Worm (Caenorhabditis elegans): Measurements from ENCODE around the gene nas-9.
A peak's percentile ranks its signal among the peaks of the same experiment; 100 is the strongest.

Gene nas-9

ce11 chrV:4870627-4871026 lies 30.8 kb upstream of the nas-9 start:
- no peak for TF ChIP-seq B0310.2 (tag; optimal IDR thresholded peaks at IDR 0.05)
- TF ChIP-seq tbx-37 (GFP tag; conservative IDR thresholded peaks at IDR 0.05) = no peak
- no peak for TF ChIP-seq ets-7 (tag; optimal IDR thresholded peaks at IDR 0.05)
- no peak for TF ChIP-seq sea-1 (GFP tag; conservative IDR thresholded peaks at IDR 0.05)
- no peak for TF ChIP-seq scrt-1 (GFP tag; IDR thresholded peaks at IDR 0.05)
- no peak for TF ChIP-seq hmbx-1 (tag; optimal IDR thresholded peaks at IDR 0.05)
- TF ChIP-seq hmg-4 (GFP tag; optimal IDR thresholded peaks at IDR 0.05) = no peak
- no peak for TF ChIP-seq ama-1 (optimal IDR thresholded peaks at IDR 0.05)
- no peak for TF ChIP-seq ceh-36 (tag; optimal IDR thresholded peaks at IDR 0.05)
- TF ChIP-seq tbx-11 (GFP tag; IDR thresholded peaks at IDR 0.05) = no peak
- no peak for TF ChIP-seq F13C5.2 (tag; optimal IDR thresholded peaks at IDR 0.05)
- no peak for TF ChIP-seq flt-1 (GFP tag; IDR thresholded peaks at IDR 0.05)
- no peak for TF ChIP-seq ceh-13 (GFP tag; optimal IDR thresholded peaks at IDR 0.05)
- TF ChIP-seq pes-1 (GFP tag; IDR thresholded peaks at IDR 0.05) = no peak
- TF ChIP-seq hnd-1 (tag; optimal IDR thresholded peaks at IDR 0.05) = no peak
- no peak for TF ChIP-seq tra-4 (tag; optimal IDR thresholded peaks at IDR 0.05)
- no peak for TF ChIP-seq aly-1 (tag; optimal IDR thresholded peaks at IDR 0.05)

DNA sequence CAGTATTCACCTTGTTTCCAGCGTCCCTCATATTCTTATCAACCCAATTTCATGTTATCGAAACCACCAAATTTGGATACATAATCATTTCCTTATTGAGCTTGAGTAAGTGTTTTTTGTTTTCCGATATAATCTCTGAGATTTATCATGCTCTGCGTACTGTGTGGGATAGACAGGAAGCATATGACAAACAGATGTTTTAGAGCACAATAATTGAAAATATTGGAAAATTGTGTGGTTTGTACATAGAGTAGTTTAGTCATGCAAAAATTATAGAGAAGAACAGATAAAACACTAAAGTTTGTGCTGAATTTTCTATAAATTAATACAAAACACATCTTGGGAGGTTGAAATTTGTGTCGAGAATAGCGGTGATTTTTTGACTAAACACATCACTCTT lies 28.9 kb upstream of the nas-9 start:
- no peak for TF ChIP-seq sea-1 (GFP tag; conservative IDR thresholded peaks at IDR 0.05)
- no peak for TF ChIP-seq ama-1 (optimal IDR thresholded peaks at IDR 0.05)
- TF ChIP-seq ets-7 (tag; optimal IDR thresholded peaks at IDR 0.05) = no peak
- no peak for TF ChIP-seq aly-1 (tag; optimal IDR thresholded peaks at IDR 0.05)
- TF ChIP-seq pes-1 (GFP tag; IDR thresholded peaks at IDR 0.05) = no peak
- TF ChIP-seq flt-1 (GFP tag; IDR thresholded peaks at IDR 0.05) = no peak
- TF ChIP-seq B0310.2 (tag; optimal IDR thresholded peaks at IDR 0.05) = no peak
- TF ChIP-seq hmg-4 (GFP tag; optimal IDR thresholded peaks at IDR 0.05) = no peak
- TF ChIP-seq ceh-13 (GFP tag; optimal IDR thresholded peaks at IDR 0.05) = no peak
- no peak for TF ChIP-seq F13C5.2 (tag; optimal IDR thresholded peaks at IDR 0.05)
- TF ChIP-seq scrt-1 (GFP tag; IDR thresholded peaks at IDR 0.05) = no peak
- TF ChIP-seq hnd-1 (tag; optimal IDR thresholded peaks at IDR 0.05) = no peak
- no peak for TF ChIP-seq tbx-11 (GFP tag; IDR thresholded peaks at IDR 0.05)
- no peak for TF ChIP-seq tbx-37 (GFP tag; conservative IDR thresholded peaks at IDR 0.05)
- no peak for TF ChIP-seq hmbx-1 (tag; optimal IDR thresholded peaks at IDR 0.05)
- no peak for TF ChIP-seq tra-4 (tag; optimal IDR thresholded peaks at IDR 0.05)
- TF ChIP-seq ceh-36 (tag; optimal IDR thresholded peaks at IDR 0.05) = no peak

DNA sequence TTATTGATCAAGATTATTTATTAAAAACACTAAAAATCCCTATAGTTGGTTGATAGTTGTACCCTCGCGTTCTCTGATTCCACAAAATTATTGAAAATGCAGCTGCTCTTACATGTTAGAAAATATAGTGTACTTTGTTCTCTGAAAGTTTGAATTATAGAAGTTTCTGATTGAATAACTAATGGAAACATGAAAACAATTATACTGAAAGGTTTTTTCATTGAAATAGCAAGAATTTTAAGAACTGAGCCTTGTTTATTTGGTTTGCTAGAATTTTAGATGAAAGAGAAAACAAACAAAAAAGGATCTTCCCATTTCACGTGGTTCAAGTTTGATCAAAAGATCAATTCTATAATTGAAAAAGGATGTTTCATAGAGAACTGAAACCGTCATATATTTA lies 27.7 kb upstream of the nas-9 start:
- no peak for TF ChIP-seq hmbx-1 (tag; optimal IDR thresholded peaks at IDR 0.05)

ce11 chrV:4865364-4865763 lies 25.6 kb upstream of the nas-9 start, which contains the start of gene srd-32:
Gene srd-32 (plus strand): TSS chrV:4865664.
- TF ChIP-seq scrt-1 (GFP tag; IDR thresholded peaks at IDR 0.05) = no peak
- no peak for TF ChIP-seq B0310.2 (tag; optimal IDR thresholded peaks at IDR 0.05)
- no peak for TF ChIP-seq ceh-36 (tag; optimal IDR thresholded peaks at IDR 0.05)
- no peak for TF ChIP-seq aly-1 (tag; optimal IDR thresholded peaks at IDR 0.05)
- no peak for TF ChIP-seq pes-1 (GFP tag; IDR thresholded peaks at IDR 0.05)
- no peak for TF ChIP-seq ets-7 (tag; optimal IDR thresholded peaks at IDR 0.05)
- no peak for TF ChIP-seq tra-4 (tag; optimal IDR thresholded peaks at IDR 0.05)
- TF ChIP-seq ama-1 (optimal IDR thresholded peaks at IDR 0.05) = no peak

DNA sequence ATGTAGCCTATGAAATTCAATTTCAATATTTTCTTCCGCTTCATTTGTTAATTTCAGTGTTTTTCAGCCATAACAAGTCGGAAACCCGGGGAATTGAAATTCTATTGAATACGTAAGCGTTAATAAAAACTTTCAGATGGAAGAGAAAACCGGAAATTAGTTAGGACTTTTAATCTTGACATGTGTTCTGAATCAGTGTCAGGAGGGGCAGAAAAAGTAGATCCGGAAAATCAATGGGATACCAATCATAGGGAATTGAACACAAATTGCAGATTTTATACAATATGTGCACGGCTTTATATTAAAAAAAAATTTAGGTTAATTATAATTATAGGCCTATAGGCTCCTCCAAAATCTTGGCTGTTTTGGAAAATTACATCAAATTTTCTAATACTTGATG lies 24.5 kb upstream of the nas-9 start:
- TF ChIP-seq tra-4 (tag; optimal IDR thresholded peaks at IDR 0.05) = no peak
- no peak for TF ChIP-seq scrt-1 (GFP tag; IDR thresholded peaks at IDR 0.05)
- no peak for TF ChIP-seq hmbx-1 (tag; optimal IDR thresholded peaks at IDR 0.05)
- no peak for TF ChIP-seq ceh-36 (tag; optimal IDR thresholded peaks at IDR 0.05)
- no peak for TF ChIP-seq sea-1 (GFP tag; conservative IDR thresholded peaks at IDR 0.05)
- TF ChIP-seq pes-1 (GFP tag; IDR thresholded peaks at IDR 0.05) = no peak
- TF ChIP-seq flt-1 (GFP tag; IDR thresholded peaks at IDR 0.05) = no peak
- TF ChIP-seq aly-1 (tag; optimal IDR thresholded peaks at IDR 0.05) = no peak
- TF ChIP-seq ceh-13 (GFP tag; optimal IDR thresholded peaks at IDR 0.05) = no peak
- no peak for TF ChIP-seq tbx-11 (GFP tag; IDR thresholded peaks at IDR 0.05)
- no peak for TF ChIP-seq ama-1 (optimal IDR thresholded peaks at IDR 0.05)
- no peak for TF ChIP-seq F13C5.2 (tag; optimal IDR thresholded peaks at IDR 0.05)
- TF ChIP-seq hmg-4 (GFP tag; optimal IDR thresholded peaks at IDR 0.05) = no peak
- TF ChIP-seq ets-7 (tag; optimal IDR thresholded peaks at IDR 0.05) = no peak
- TF ChIP-seq hnd-1 (tag; optimal IDR thresholded peaks at IDR 0.05) = no peak
- TF ChIP-seq tbx-37 (GFP tag; conservative IDR thresholded peaks at IDR 0.05) = no peak

DNA sequence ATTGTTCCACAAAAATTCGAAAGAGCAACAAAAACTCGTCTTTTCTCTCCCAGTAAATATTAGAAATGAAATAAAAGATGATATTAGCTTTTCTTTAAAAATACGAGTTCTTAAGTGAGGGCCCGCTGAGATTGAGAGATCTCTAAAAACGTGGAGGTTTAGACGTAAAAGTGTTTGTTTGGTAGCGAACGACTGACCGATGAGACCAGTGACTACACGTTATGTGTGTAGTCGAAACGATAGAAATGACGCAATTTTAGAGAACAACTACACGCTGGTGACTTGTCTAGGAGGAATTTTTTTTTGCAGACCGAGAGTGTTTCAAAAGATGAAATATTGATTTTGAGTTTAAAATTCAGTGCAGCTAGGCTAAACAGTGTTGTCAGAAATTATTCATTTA lies 22.9 kb upstream of the nas-9 start, which contains the start of gene C37H5.13:
C37H5.13 (minus strand) TSS at position 229 of the 400 bp plus-strand sequence.
- TF ChIP-seq ama-1 (optimal IDR thresholded peaks at IDR 0.05) (no peak), sea-1 (GFP tag; conservative IDR thresholded peaks at IDR 0.05) (no peak), scrt-1 (GFP tag; IDR thresholded peaks at IDR 0.05) (no peak), ceh-13 (GFP tag; optimal IDR thresholded peaks at IDR 0.05) (no peak), hnd-1 (tag; optimal IDR thresholded peaks at IDR 0.05) (no peak), tbx-37 (GFP tag; conservative IDR thresholded peaks at IDR 0.05) (no peak)

DNA sequence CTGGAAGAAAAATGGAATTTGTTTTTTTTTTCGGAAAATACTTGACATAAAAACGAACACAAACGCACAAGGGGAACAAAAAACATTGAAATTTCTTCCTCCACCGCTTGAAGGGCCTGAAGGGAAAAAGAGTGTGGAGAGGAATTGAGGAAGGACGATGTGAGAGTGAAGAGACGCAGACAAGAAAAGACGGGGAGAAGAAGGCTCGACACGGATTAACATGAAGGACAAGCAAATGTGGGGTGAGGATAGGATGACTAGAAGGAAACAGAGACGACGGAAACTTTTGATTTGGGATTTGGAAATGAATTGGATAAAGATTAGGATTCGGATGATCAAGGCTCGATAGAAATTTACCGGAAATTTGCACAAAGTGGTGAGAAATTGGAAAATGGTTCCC lies 20.7 kb upstream of the nas-9 start:
- TF ChIP-seq ets-7 (tag; optimal IDR thresholded peaks at IDR 0.05) (no peak), pes-1 (GFP tag; IDR thresholded peaks at IDR 0.05) (no peak), aly-1 (tag; optimal IDR thresholded peaks at IDR 0.05) (no peak), hmg-4 (GFP tag; optimal IDR thresholded peaks at IDR 0.05) (no peak), flt-1 (GFP tag; IDR thresholded peaks at IDR 0.05) (no peak), ama-1 (optimal IDR thresholded peaks at IDR 0.05) (no peak), tbx-37 (GFP tag; conservative IDR thresholded peaks at IDR 0.05) (no peak), F13C5.2 (tag; optimal IDR thresholded peaks at IDR 0.05) (peak; percentile 41), hmbx-1 (tag; optimal IDR thresholded peaks at IDR 0.05) (no peak), ceh-36 (tag; optimal IDR thresholded peaks at IDR 0.05) (peak; percentile 1), hnd-1 (tag; optimal IDR thresholded peaks at IDR 0.05) (no peak), tbx-11 (GFP tag; IDR thresholded peaks at IDR 0.05) (no peak), scrt-1 (GFP tag; IDR thresholded peaks at IDR 0.05) (no peak), tra-4 (tag; optimal IDR thresholded peaks at IDR 0.05) (no peak), sea-1 (GFP tag; conservative IDR thresholded peaks at IDR 0.05) (no peak), ceh-13 (GFP tag; optimal IDR thresholded peaks at IDR 0.05) (no peak), B0310.2 (tag; optimal IDR thresholded peaks at IDR 0.05) (no peak)

- no peak for TF ChIP-seq tra-4 (tag; optimal IDR thresholded peaks at IDR 0.05)
- no peak for TF ChIP-seq pes-1 (GFP tag; IDR thresholded peaks at IDR 0.05)
- TF ChIP-seq flt-1 (GFP tag; IDR thresholded peaks at IDR 0.05) = no peak
- TF ChIP-seq ets-7 (tag; optimal IDR thresholded peaks at IDR 0.05) = no peak
- no peak for TF ChIP-seq hmbx-1 (tag; optimal IDR thresholded peaks at IDR 0.05)
- no peak for TF ChIP-seq tbx-37 (GFP tag; conservative IDR thresholded peaks at IDR 0.05)
- no peak for TF ChIP-seq sea-1 (GFP tag; conservative IDR thresholded peaks at IDR 0.05)
- no peak for TF ChIP-seq hnd-1 (tag; optimal IDR thresholded peaks at IDR 0.05)
- TF ChIP-seq ama-1 (optimal IDR thresholded peaks at IDR 0.05) = no peak
- TF ChIP-seq ceh-13 (GFP tag; optimal IDR thresholded peaks at IDR 0.05) = no peak
- no peak for TF ChIP-seq B0310.2 (tag; optimal IDR thresholded peaks at IDR 0.05)
- TF ChIP-seq tbx-11 (GFP tag; IDR thresholded peaks at IDR 0.05) = no peak
- no peak for TF ChIP-seq scrt-1 (GFP tag; IDR thresholded peaks at IDR 0.05)
- TF ChIP-seq F13C5.2 (tag; optimal IDR thresholded peaks at IDR 0.05) = no peak
- no peak for TF ChIP-seq ceh-36 (tag; optimal IDR thresholded peaks at IDR 0.05)
- TF ChIP-seq hmg-4 (GFP tag; optimal IDR thresholded peaks at IDR 0.05) = no peak
These were observed 17.7 kb upstream of the nas-9 start for ce11 chrV:4857561-4857960.
